In the genomic region with DNA sequence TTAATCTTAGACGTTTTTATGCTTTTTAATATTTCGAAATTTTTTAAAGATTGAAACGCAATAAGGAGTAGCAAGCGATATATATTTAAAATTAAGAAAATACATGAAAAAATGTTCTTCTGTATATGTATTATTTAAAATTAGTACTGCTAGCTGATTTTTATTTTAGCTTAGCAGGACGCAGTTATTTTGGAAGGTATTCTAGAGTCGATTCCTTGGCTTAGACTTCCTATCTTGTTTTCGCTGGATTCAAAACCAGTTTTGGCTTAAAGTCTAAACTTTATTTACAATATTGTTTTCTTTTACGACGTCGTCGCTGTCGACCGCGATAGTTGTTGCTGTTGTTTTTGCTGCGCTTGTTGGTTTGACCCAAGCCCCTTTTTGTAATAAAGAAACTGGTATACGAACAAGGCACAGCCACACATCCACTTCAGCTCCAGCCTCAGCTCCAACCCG, we compare ENCODE assay signal across 1 fruit fly cellular context.
TF ChIP-seq lines count a peak whose summit lies in the region.

No protein-coding gene starts in this region.

TF ChIP-seq in whole organism, embryonic, 481 proteins besides CTCF, POLR2A, EP300 and RAD21 (continued from another document and continues in another):
- TF ChIP-seq D (optimal IDR thresholded peaks at IDR 0.05; lab: Kevin White, UChicago) (no peak), D (GFP tag; optimal IDR thresholded peaks at IDR 0.05; lab: Kevin White, UChicago) (no peak), CG14667 (GFP tag; IDR thresholded peaks at IDR 0.05; lab: Robert Waterston, UW) (peak; percentile 7; the same call in 1 of the 2 replicates), crp (GFP tag; optimal IDR thresholded peaks at IDR 0.05; lab: Kevin White, UChicago) (no peak), Vsx1 (GFP tag; optimal IDR thresholded peaks at IDR 0.05; lab: Kevin White, UChicago) (no peak), CG14050 (GFP tag; IDR thresholded peaks at IDR 0.05; lab: Robert Waterston, UW) (no peak), CG32532 (GFP tag; IDR thresholded peaks at IDR 0.05; lab: Robert Waterston, UW) (peak; percentile 45; the same call in 1 of the 2 replicates), Ssrp (tag; optimal IDR thresholded peaks at IDR 0.05; lab: Kevin White, UChicago) (peak; percentile 65), ssp (GFP tag; IDR thresholded peaks at IDR 0.05; lab: Robert Waterston, UW) (peak; percentile 58), Hr3 (GFP tag; optimal IDR thresholded peaks at IDR 0.05; lab: Kevin White, UChicago) (no peak), CG9797 (GFP tag; optimal IDR thresholded peaks at IDR 0.05; lab: Kevin White, UChicago) (no peak), HLHmδ (GFP tag; optimal IDR thresholded peaks at IDR 0.05; lab: Kevin White, UChicago) (no peak), CG8281 (tag; optimal IDR thresholded peaks at IDR 0.05; lab: Kevin White, UChicago) (no peak), wor (GFP tag; IDR thresholded peaks at IDR 0.05; lab: Robert Waterston, UW) (no peak; the same call in 1 of the 2 replicates), Nf-YC (tag; optimal IDR thresholded peaks at IDR 0.05; lab: Kevin White, UChicago) (no peak), fd96Cb (tag; optimal IDR thresholded peaks at IDR 0.05; lab: Kevin White, UChicago) (peak; percentile 59), gro (GFP tag; optimal IDR thresholded peaks at IDR 0.05; lab: Kevin White, UChicago) (no peak), al (GFP tag; IDR thresholded peaks at IDR 0.05; lab: Robert Waterston, UW) (no peak), CG11093 (GFP tag; IDR thresholded peaks at IDR 0.05; lab: Robert Waterston, UW) (peak; percentile 60; the same call in 2 of the 3 replicates), maf-S (GFP tag; optimal IDR thresholded peaks at IDR 0.05; lab: Kevin White, UChicago) (no peak), mld (GFP tag; IDR thresholded peaks at IDR 0.05; lab: Robert Waterston, UW; ENCODE audit: partially characterized antibody) (no peak), sens (GFP tag; lab: Kevin White, UChicago) (peak; percentile 83), phol (tag; optimal IDR thresholded peaks at IDR 0.05; lab: Kevin White, UChicago) (peak; percentile 72), CG1024 (GFP tag; IDR thresholded peaks at IDR 0.05; lab: Robert Waterston, UW) (no peak), Hand (GFP tag; optimal IDR thresholded peaks at IDR 0.05; lab: Kevin White, UChicago) (no peak), CG9817 (tag; optimal IDR thresholded peaks at IDR 0.05; lab: Kevin White, UChicago) (no peak), sob (GFP tag; IDR thresholded peaks at IDR 0.05; lab: Robert Waterston, UW) (peak; percentile 64; the same call in 1 of the 2 replicates), cg (GFP tag; optimal IDR thresholded peaks at IDR 0.05; lab: Kevin White, UChicago) (no peak), Hsf (GFP tag; optimal IDR thresholded peaks at IDR 0.05; lab: Kevin White, UChicago) (no peak), rib (GFP tag; IDR thresholded peaks at IDR 0.05; lab: Robert Waterston, UW) (no peak), CG1602 (GFP tag; optimal IDR thresholded peaks at IDR 0.05; lab: Kevin White, UChicago) (peak; percentile 8), CG6683 (GFP tag; optimal IDR thresholded peaks at IDR 0.05; lab: Kevin White, UChicago) (no peak), CG4404 (GFP tag; IDR thresholded peaks at IDR 0.05; lab: Robert Waterston, UW) (peak; percentile 34; the same call in 1 of the 2 replicates), Hmr (GFP tag; optimal IDR thresholded peaks at IDR 0.05; lab: Kevin White, UChicago) (no peak), Max (GFP tag; optimal IDR thresholded peaks at IDR 0.05; lab: Kevin White, UChicago) (peak; percentile 39), stwl (tag; optimal IDR thresholded peaks at IDR 0.05; lab: Kevin White, UChicago) (no peak), her (GFP tag; optimal IDR thresholded peaks at IDR 0.05; lab: Kevin White, UChicago) (no peak), dan (GFP tag; IDR thresholded peaks at IDR 0.05; lab: Robert Waterston, UW) (no peak), fd3F (GFP tag; optimal IDR thresholded peaks at IDR 0.05; lab: Kevin White, UChicago) (no peak), sc (optimal IDR thresholded peaks at IDR 0.05; lab: Kevin White, UChicago) (no peak), sc (GFP tag; optimal IDR thresholded peaks at IDR 0.05; lab: Kevin White, UChicago) (peak; percentile 29), CG9437 (GFP tag; optimal IDR thresholded peaks at IDR 0.05; lab: Kevin White, UChicago) (no peak), hb (GFP tag; IDR thresholded peaks at IDR 0.05; lab: Robert Waterston, UW; ENCODE audit: partially characterized antibody) (no peak), otp (GFP tag; IDR thresholded peaks at IDR 0.05; lab: Robert Waterston, UW) (no peak), lmd (GFP tag; IDR thresholded peaks at IDR 0.05; lab: Robert Waterston, UW) (peak; percentile 72), hth (optimal IDR thresholded peaks at IDR 0.05; lab: Kevin White, UChicago) (no peak), fru (optimal IDR thresholded peaks at IDR 0.05; lab: Kevin White, UChicago) (no peak), ato (GFP tag; IDR thresholded peaks at IDR 0.05; lab: Robert Waterston, UW; ENCODE audit: partially characterized antibody) (no peak), CG1647 (GFP tag; optimal IDR thresholded peaks at IDR 0.05; lab: Kevin White, UChicago) (no peak), CG10321 (GFP tag; IDR thresholded peaks at IDR 0.05; lab: Robert Waterston, UW) (no peak), ERR (GFP tag; optimal IDR thresholded peaks at IDR 0.05; lab: Kevin White, UChicago) (no peak), CG10431 (GFP tag; optimal IDR thresholded peaks at IDR 0.05; lab: Kevin White, UChicago) (no peak), CG17385 (GFP tag; optimal IDR thresholded peaks at IDR 0.05; lab: Kevin White, UChicago) (peak; percentile 53), btn (GFP tag; optimal IDR thresholded peaks at IDR 0.05; lab: Kevin White, UChicago) (no peak), dmrt11E (tag; optimal IDR thresholded peaks at IDR 0.05; lab: Kevin White, UChicago) (peak; percentile 79), CG8290 (GFP tag; optimal IDR thresholded peaks at IDR 0.05; lab: Kevin White, UChicago) (no peak), CG8290 (tag; optimal IDR thresholded peaks at IDR 0.05; lab: Kevin White, UChicago) (no peak), CG17612 (GFP tag; IDR thresholded peaks at IDR 0.05; lab: Robert Waterston, UW) (no peak), CG4617 (GFP tag; optimal IDR thresholded peaks at IDR 0.05; lab: Kevin White, UChicago; ENCODE audit: borderline replicate concordance) (no peak), Fer3 (tag; optimal IDR thresholded peaks at IDR 0.05; lab: Kevin White, UChicago) (peak; percentile 23), E2f1 (GFP tag; IDR thresholded peaks at IDR 0.05; lab: Robert Waterston, UW) (peak; percentile 58), CG7556 (GFP tag; optimal IDR thresholded peaks at IDR 0.05; lab: Kevin White, UChicago) (peak; percentile 41), pzg (GFP tag; optimal IDR thresholded peaks at IDR 0.05; lab: Kevin White, UChicago) (no peak), CG13624 (GFP tag; optimal IDR thresholded peaks at IDR 0.05; lab: Kevin White, UChicago) (no peak), CG15479 (GFP tag; optimal IDR thresholded peaks at IDR 0.05; lab: Kevin White, UChicago) (no peak), Hey (tag; optimal IDR thresholded peaks at IDR 0.05; lab: Kevin White, UChicago) (no peak), CG17568 (GFP tag; optimal IDR thresholded peaks at IDR 0.05; lab: Kevin White, UChicago) (peak; percentile 13), CG11456 (GFP tag; IDR thresholded peaks at IDR 0.05; lab: Robert Waterston, UW) (no peak), knrl (GFP tag; IDR thresholded peaks at IDR 0.05; lab: Robert Waterston, UW; ENCODE audit: partially characterized antibody) (no peak), nau (GFP tag; optimal IDR thresholded peaks at IDR 0.05; lab: Kevin White, UChicago) (no peak), Sry-δ (GFP tag; optimal IDR thresholded peaks at IDR 0.05; lab: Kevin White, UChicago) (no peak), CG1233 (GFP tag; optimal IDR thresholded peaks at IDR 0.05; lab: Kevin White, UChicago) (no peak), klu (GFP tag; IDR thresholded peaks at IDR 0.05; lab: Robert Waterston, UW) (peak; percentile 40; the same call in 1 of the 2 replicates), pfk (GFP tag; optimal IDR thresholded peaks at IDR 0.05; lab: Kevin White, UChicago) (no peak), kah (GFP tag; optimal IDR thresholded peaks at IDR 0.05; lab: Kevin White, UChicago) (no peak), sug (tag; optimal IDR thresholded peaks at IDR 0.05; lab: Kevin White, UChicago) (peak; percentile 9), gfzf (GFP tag; optimal IDR thresholded peaks at IDR 0.05; lab: Kevin White, UChicago) (no peak), CG34422 (GFP tag; IDR thresholded peaks at IDR 0.05; lab: Robert Waterston, UW) (peak; percentile 40; the same call in 1 of the 3 replicates), gem (tag; optimal IDR thresholded peaks at IDR 0.05; lab: Kevin White, UChicago) (peak; percentile 88), CG12299 (tag; optimal IDR thresholded peaks at IDR 0.05; lab: Kevin White, UChicago) (peak; percentile 40), CG2120 (GFP tag; optimal IDR thresholded peaks at IDR 0.05; lab: Kevin White, UChicago) (no peak), Med (GFP tag; lab: Kevin White, UChicago) (peak; percentile 79), grn (GFP tag; optimal IDR thresholded peaks at IDR 0.05; lab: Kevin White, UChicago) (no peak), Hr78 (GFP tag; optimal IDR thresholded peaks at IDR 0.05; lab: Kevin White, UChicago) (peak in 1 of 2 experiments; percentile 45), CG1792 (GFP tag; optimal IDR thresholded peaks at IDR 0.05; lab: Kevin White, UChicago) (no peak), danr (GFP tag; IDR thresholded peaks at IDR 0.05; lab: Robert Waterston, UW) (peak; percentile 26; the same call in 1 of the 2 replicates), CG6654 (GFP tag; optimal IDR thresholded peaks at IDR 0.05; lab: Kevin White, UChicago) (no peak), CG7745 (tag; optimal IDR thresholded peaks at IDR 0.05; lab: Kevin White, UChicago) (no peak), H2.0 (GFP tag; IDR thresholded peaks at IDR 0.05; lab: Robert Waterston, UW) (peak; percentile 43), cato (GFP tag; optimal IDR thresholded peaks at IDR 0.05; lab: Kevin White, UChicago; ENCODE audit: borderline replicate concordance) (peak; percentile 14), tup (GFP tag; optimal IDR thresholded peaks at IDR 0.05; lab: Kevin White, UChicago) (no peak), pita (GFP tag; optimal IDR thresholded peaks at IDR 0.05; lab: Kevin White, UChicago) (no peak), lbe (GFP tag; optimal IDR thresholded peaks at IDR 0.05; lab: Kevin White, UChicago) (peak; percentile 48), Ravus (GFP tag; IDR thresholded peaks at IDR 0.05; lab: Robert Waterston, UW) (no peak; the same call in 1 of the 2 replicates), CG5953 (GFP tag; IDR thresholded peaks at IDR 0.05; lab: Robert Waterston, UW) (0 out of 2 replicates have a peak, but pooled peaks have one; percentile 4), insv (GFP tag; optimal IDR thresholded peaks at IDR 0.05; lab: Kevin White, UChicago) (no peak), CG6689 (GFP tag; IDR thresholded peaks at IDR 0.05; lab: Robert Waterston, UW) (peak; percentile 71), amos (GFP tag; IDR thresholded peaks at IDR 0.05; lab: Robert Waterston, UW; ENCODE audit: partially characterized antibody) (no peak), Dp (GFP tag; optimal IDR thresholded peaks at IDR 0.05; lab: Kevin White, UChicago) (no peak), CG17359 (tag; optimal IDR thresholded peaks at IDR 0.05; lab: Kevin White, UChicago) (peak; percentile 43), Rx (GFP tag; IDR thresholded peaks at IDR 0.05; lab: Robert Waterston, UW) (no peak), HLH54F (GFP tag; optimal IDR thresholded peaks at IDR 0.05; lab: Kevin White, UChicago) (no peak), CG8944 (GFP tag; optimal IDR thresholded peaks at IDR 0.05; lab: Kevin White, UChicago) (no peak), NC2α (GFP tag; optimal IDR thresholded peaks at IDR 0.05; lab: Kevin White, UChicago) (no peak), Neu2 (GFP tag; optimal IDR thresholded peaks at IDR 0.05; lab: Kevin White, UChicago; ENCODE audit: borderline replicate concordance) (no peak), Chrac-16 (GFP tag; optimal IDR thresholded peaks at IDR 0.05; lab: Kevin White, UChicago) (no peak), CG33213 (GFP tag; optimal IDR thresholded peaks at IDR 0.05; lab: Kevin White, UChicago) (no peak), Xbp1 (GFP tag; optimal IDR thresholded peaks at IDR 0.05; lab: Kevin White, UChicago) (peak; percentile 46), HmgZ (tag; optimal IDR thresholded peaks at IDR 0.05; lab: Kevin White, UChicago) (no peak), abd-A (tag; optimal IDR thresholded peaks at IDR 0.05; lab: Kevin White, UChicago) (peak; percentile 65), CG14441 (GFP tag; IDR thresholded peaks at IDR 0.05; lab: Robert Waterston, UW) (peak; percentile 62; the same call in 1 of the 2 replicates), Bgb (GFP tag; IDR thresholded peaks at IDR 0.05; lab: Robert Waterston, UW; ENCODE audit: partially characterized antibody) (no peak), Adf1 (GFP tag; IDR thresholded peaks at IDR 0.05; lab: Robert Waterston, UW) (no peak), CG8359 (GFP tag; optimal IDR thresholded peaks at IDR 0.05; lab: Kevin White, UChicago; ENCODE audit: borderline replicate concordance) (no peak), pum (GFP tag; optimal IDR thresholded peaks at IDR 0.05; lab: Kevin White, UChicago) (no peak), CG6765 (GFP tag; optimal IDR thresholded peaks at IDR 0.05; lab: Kevin White, UChicago) (no peak), bbx (GFP tag; IDR thresholded peaks at IDR 0.05; lab: Robert Waterston, UW; ENCODE audit: partially characterized antibody) (no peak), z (GFP tag; IDR thresholded peaks at IDR 0.05; lab: Robert Waterston, UW) (no peak), CG32772 (GFP tag; IDR thresholded peaks at IDR 0.05; lab: Robert Waterston, UW) (0 out of 2 replicates have a peak, but pooled peaks have one; percentile 21), YL-1 (GFP tag; optimal IDR thresholded peaks at IDR 0.05; lab: Kevin White, UChicago) (no peak), CG2875 (GFP tag; optimal IDR thresholded peaks at IDR 0.05; lab: Kevin White, UChicago) (no peak), chm (GFP tag; IDR thresholded peaks at IDR 0.05; lab: Robert Waterston, UW) (no peak), CG30020 (tag; optimal IDR thresholded peaks at IDR 0.05; lab: Kevin White, UChicago) (no peak), CG8089 (GFP tag; optimal IDR thresholded peaks at IDR 0.05; lab: Kevin White, UChicago) (no peak), CG17802 (tag; optimal IDR thresholded peaks at IDR 0.05; lab: Kevin White, UChicago) (no peak), nmo (GFP tag; optimal IDR thresholded peaks at IDR 0.05; lab: Kevin White, UChicago) (peak; percentile 82), zf30C (GFP tag; optimal IDR thresholded peaks at IDR 0.05; lab: Kevin White, UChicago) (no peak), CG13287 (GFP tag; IDR thresholded peaks at IDR 0.05; lab: Robert Waterston, UW; ENCODE audit: partially characterized antibody) (no peak)
